Worm (Caenorhabditis elegans): Measurements from ENCODE around the gene slt-1.

- TF ChIP-seq pha-4 (tag; optimal IDR thresholded peaks at IDR 0.05), result no peak
- no peak for TF ChIP-seq ces-1 (GFP tag; optimal IDR thresholded peaks at IDR 0.05)
- TF ChIP-seq nhr-28 (tag; optimal IDR thresholded peaks at IDR 0.05), result no peak
- TF ChIP-seq elt-1 (tag; optimal IDR thresholded peaks at IDR 0.05; ENCODE audit: borderline replicate concordance, insufficient read depth), result no peak
- TF ChIP-seq unc-62 (GFP tag; optimal IDR thresholded peaks at IDR 0.05), result no peak
- TF ChIP-seq lsy-2 (tag; optimal IDR thresholded peaks at IDR 0.05), result no peak
- no peak for TF ChIP-seq nhr-237 (tag; optimal IDR thresholded peaks at IDR 0.05)
- no peak for TF ChIP-seq M03D4.4 (tag; optimal IDR thresholded peaks at IDR 0.05)
- TF ChIP-seq mep-1 (tag; optimal IDR thresholded peaks at IDR 0.05), result no peak
- no peak for TF ChIP-seq unc-39 (tag; optimal IDR thresholded peaks at IDR 0.05)
- TF ChIP-seq ztf-11 (tag; optimal IDR thresholded peaks at IDR 0.05), result no peak
- TF ChIP-seq snpc-4 (tag; optimal IDR thresholded peaks at IDR 0.05), result no peak
Measured at ce11 chrX:14661918-14662317, 12.2 kb upstream of the slt-1 start.
